Fruit fly (Drosophila melanogaster): ENCODE data around the gene CG31601.
A peak's percentile ranks its signal among the peaks of the same experiment; 100 is the strongest.

CG31601 gene

DNA sequence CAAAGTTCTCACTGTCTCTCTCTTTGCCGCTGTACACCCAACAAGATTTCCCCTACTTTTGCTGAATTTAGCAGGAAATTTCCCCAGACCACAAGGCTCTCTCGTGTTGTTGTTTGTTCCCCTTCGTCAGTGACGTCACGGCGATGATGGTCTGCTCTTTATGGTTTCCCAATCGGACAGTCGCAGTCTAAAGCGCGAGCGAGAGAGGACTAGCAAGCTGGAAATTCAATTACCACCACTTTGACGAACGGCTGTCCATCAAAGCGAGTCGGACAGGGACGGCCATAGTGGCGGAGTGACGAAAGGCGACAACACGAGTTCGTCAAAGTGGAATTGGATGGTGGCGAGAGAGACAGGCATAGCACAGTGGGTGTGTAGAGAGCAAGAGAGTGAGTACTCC, 19.3 kb downstream of the CG31601 start (continued):
- TF ChIP-seq zfh1 (GFP tag; IDR thresholded peaks at IDR 0.05) = 0 out of 3 replicates have a peak, but pooled peaks have one; percentile 5
- TF ChIP-seq CG14050 (GFP tag; IDR thresholded peaks at IDR 0.05) = no peak
- TF ChIP-seq dmrt99B (tag; optimal IDR thresholded peaks at IDR 0.05) = no peak
- TF ChIP-seq CG32532 (GFP tag; IDR thresholded peaks at IDR 0.05) = peak; percentile 70
- peak; percentile 1 for TF ChIP-seq Xbp1 (GFP tag; optimal IDR thresholded peaks at IDR 0.05)
- no peak for TF ChIP-seq CG5180 (GFP tag; optimal IDR thresholded peaks at IDR 0.05)
- no peak for TF ChIP-seq CG8089 (GFP tag; optimal IDR thresholded peaks at IDR 0.05)
- TF ChIP-seq CG6813 (GFP tag; optimal IDR thresholded peaks at IDR 0.05) = no peak
- no peak for TF ChIP-seq CG13424 (tag; optimal IDR thresholded peaks at IDR 0.05)
- 0 out of 3 replicates have a peak, but pooled peaks have one; percentile 58 for TF ChIP-seq CG34224 (GFP tag; IDR thresholded peaks at IDR 0.05; ENCODE audit: partially characterized antibody)
- peak; percentile 80 for TF ChIP-seq CoRest (tag; optimal IDR thresholded peaks at IDR 0.05)
- TF ChIP-seq ap (GFP tag; IDR thresholded peaks at IDR 0.05) = no peak
- no peak for TF ChIP-seq ci (GFP tag; IDR thresholded peaks at IDR 0.05)
- peak; percentile 66 for TF ChIP-seq kni (GFP tag; optimal IDR thresholded peaks at IDR 0.05)
- no peak for TF ChIP-seq CG6254 (GFP tag; optimal IDR thresholded peaks at IDR 0.05)
- no peak for TF ChIP-seq Sry-β (GFP tag; optimal IDR thresholded peaks at IDR 0.05)
- TF ChIP-seq CG12236 (GFP tag; optimal IDR thresholded peaks at IDR 0.05) = no peak
- peak; percentile 52 for TF ChIP-seq pros (GFP tag; optimal IDR thresholded peaks at IDR 0.05)
- peak; percentile 69 for TF ChIP-seq CG4707 (GFP tag; optimal IDR thresholded peaks at IDR 0.05)
- TF ChIP-seq sob (GFP tag; IDR thresholded peaks at IDR 0.05) = no peak
- TF ChIP-seq CG33557 (GFP tag; optimal IDR thresholded peaks at IDR 0.05) = peak; percentile 43
- peak; percentile 52 for TF ChIP-seq gsb-n (tag; optimal IDR thresholded peaks at IDR 0.05)
- TF ChIP-seq Side (GFP tag; optimal IDR thresholded peaks at IDR 0.05) = peak; percentile 43
- TF ChIP-seq Nf-YC (tag; optimal IDR thresholded peaks at IDR 0.05) = peak; percentile 99
- no peak for TF ChIP-seq CG7963 (GFP tag; IDR thresholded peaks at IDR 0.05; ENCODE audit: partially characterized antibody)
- no peak for TF ChIP-seq CG15269 (tag; optimal IDR thresholded peaks at IDR 0.05)
- peak; percentile 53; the same call in 1 of the 3 replicates for TF ChIP-seq zen2 (GFP tag; IDR thresholded peaks at IDR 0.05; ENCODE audit: partially characterized antibody)
- no peak for TF ChIP-seq p53 (GFP tag; optimal IDR thresholded peaks at IDR 0.05)
- TF ChIP-seq CG17802 (tag; optimal IDR thresholded peaks at IDR 0.05) = no peak
- TF ChIP-seq odd (GFP tag; optimal IDR thresholded peaks at IDR 0.05) = no peak
- TF ChIP-seq Doc3 (GFP tag; IDR thresholded peaks at IDR 0.05; ENCODE audit: partially characterized antibody) = no peak
- peak; percentile 35; the same call in 1 of the 2 replicates for TF ChIP-seq MBD-R2 (GFP tag; IDR thresholded peaks at IDR 0.05)
- TF ChIP-seq CG4730 (GFP tag; IDR thresholded peaks at IDR 0.05) = no peak
- TF ChIP-seq Sox100B (GFP tag; optimal IDR thresholded peaks at IDR 0.05) = no peak
- TF ChIP-seq CG13287 (GFP tag; IDR thresholded peaks at IDR 0.05; ENCODE audit: partially characterized antibody) = peak; percentile 61
- peak; percentile 68 for TF ChIP-seq ftz-f1 (GFP tag; optimal IDR thresholded peaks at IDR 0.05)
- TF ChIP-seq pzg (GFP tag; optimal IDR thresholded peaks at IDR 0.05) = no peak
- TF ChIP-seq nerfin-1 (tag; optimal IDR thresholded peaks at IDR 0.05) = peak; percentile 23
- TF ChIP-seq Elba2 (GFP tag; optimal IDR thresholded peaks at IDR 0.05) = peak; percentile 98
- TF ChIP-seq z (GFP tag; IDR thresholded peaks at IDR 0.05) = peak; percentile 99
- no peak for TF ChIP-seq ab (GFP tag; optimal IDR thresholded peaks at IDR 0.05)
- peak; percentile 76 for TF ChIP-seq ash1 (GFP tag; optimal IDR thresholded peaks at IDR 0.05)
- no peak for TF ChIP-seq CG17568 (GFP tag; optimal IDR thresholded peaks at IDR 0.05)
- peak; percentile 14 for TF ChIP-seq CG12071 (GFP tag; optimal IDR thresholded peaks at IDR 0.05)
- peak; percentile 64; the same call in 1 of the 2 replicates for TF ChIP-seq rib (GFP tag; IDR thresholded peaks at IDR 0.05)
- TF ChIP-seq Trl (optimal IDR thresholded peaks at IDR 0.05) = peak; percentile 83 to 96
- peak; percentile 65 for TF ChIP-seq Trl (GFP tag; optimal IDR thresholded peaks at IDR 0.05)
- no peak for TF ChIP-seq CG31224 (GFP tag; IDR thresholded peaks at IDR 0.05)
- peak; percentile 13 for TF ChIP-seq dm (GFP tag; optimal IDR thresholded peaks at IDR 0.05)
- TF ChIP-seq her (GFP tag; optimal IDR thresholded peaks at IDR 0.05) = no peak
